Fruit fly (Drosophila melanogaster) whole organism, embryonic: Measurements from ENCODE around the gene Nrx-IV.

Experiments used
- Adf1 ChIP-seq: fragments of 200-800 bp; sonication (Bioruptor generic); IDR thresholded peaks from 2 replicates; pipeline ENCODE4 v1.3.6; 2022; ENCODE audit warnings: missing biosample characterization, missing genetic modification characterization
- CG10274 ChIP-seq: fragments of 200-800 bp; sonication (Bioruptor generic); optimal IDR thresholded peaks from 3 replicates; lab custom pipeline; 2017; ENCODE audit warnings: missing biosample characterization, mild to moderate bottlenecking, missing genetic modification characterization
- CG11085 ChIP-seq: fragments of 200-800 bp; sonication (Bioruptor generic); IDR thresholded peaks from 2 replicates; pipeline ENCODE4 v1.3.6; 2022; ENCODE audit warnings: missing biosample characterization, missing genetic modification characterization
- CG12299 ChIP-seq: fragments of 200-800 bp; sonication (Bioruptor generic); optimal IDR thresholded peaks from 2 replicates; lab custom pipeline; 2018; ENCODE audit warnings: missing biosample characterization, mild to moderate bottlenecking, missing genetic modification characterization
- CG12391 ChIP-seq: fragments of 200-800 bp; sonication (Bioruptor generic); optimal IDR thresholded peaks from 3 replicates; lab custom pipeline; 2018; ENCODE audit warnings: missing biosample characterization, mild to moderate bottlenecking, missing genetic modification characterization, moderate library complexity
- CG13424 ChIP-seq: fragments of 200-800 bp; sonication (Bioruptor generic); optimal IDR thresholded peaks from 2 replicates; lab custom pipeline; 2019; ENCODE audit warnings: missing biosample characterization, mild to moderate bottlenecking, missing genetic modification characterization, moderate library complexity
- CG15601 ChIP-seq: fragments of 200-800 bp; sonication (Bioruptor generic); optimal IDR thresholded peaks from 3 replicates; lab custom pipeline; 2019; ENCODE audit warnings: missing biosample characterization, mild to moderate bottlenecking, missing genetic modification characterization, moderate library complexity
- CG1792 ChIP-seq: fragments of 200-800 bp; sonication (Bioruptor generic); optimal IDR thresholded peaks from 2 replicates; lab custom pipeline; 2016; ENCODE audit warnings: missing biosample characterization, missing genetic modification characterization
- CG18619 ChIP-seq: fragments of 200-800 bp; sonication (Bioruptor generic); optimal IDR thresholded peaks from 3 replicates; lab custom pipeline; 2017; ENCODE audit warnings: missing biosample characterization, mild to moderate bottlenecking, missing genetic modification characterization
- CG30020 ChIP-seq: fragments of 200-800 bp; optimal IDR thresholded peaks from 2 replicates; lab custom pipeline; 2019; ENCODE audit warnings: missing biosample characterization, mild to moderate bottlenecking, missing genetic modification characterization, moderate library complexity
- CG32767 ChIP-seq: fragments of 200-800 bp; sonication (Bioruptor generic); IDR thresholded peaks from 2 replicates; pipeline ENCODE4 v1.3.6; 2022; ENCODE audit warnings: missing biosample characterization, missing genetic modification characterization
- CG33213 ChIP-seq: fragments of 200-800 bp; sonication (Bioruptor generic); optimal IDR thresholded peaks from 3 replicates; lab custom pipeline; 2016; ENCODE audit warnings: missing biosample characterization, missing genetic modification characterization
- CG34376 ChIP-seq: fragments of 200-800 bp; sonication (Bioruptor generic); optimal IDR thresholded peaks from 2 replicates; lab custom pipeline; 2018; ENCODE audit warnings: missing biosample characterization, mild to moderate bottlenecking, missing genetic modification characterization
- CG4854 ChIP-seq: fragments of 200-800 bp; sonication (Bioruptor generic); optimal IDR thresholded peaks from 2 replicates; lab custom pipeline; 2016; ENCODE audit warnings: missing biosample characterization, missing genetic modification characterization, inconsistent platforms
- CG8359 ChIP-seq: fragments of 200-800 bp; sonication (Bioruptor generic); optimal IDR thresholded peaks from 2 replicates; lab custom pipeline; 2017; ENCODE audit warnings: missing biosample characterization, mild to moderate bottlenecking, missing genetic modification characterization, borderline replicate concordance
- CG8924 ChIP-seq: fragments of 200-800 bp; optimal IDR thresholded peaks from 3 replicates; lab custom pipeline; 2019; ENCODE audit warnings: missing biosample characterization, mild to moderate bottlenecking, missing genetic modification characterization, moderate library complexity
- CG9932 ChIP-seq: fragments of 200-800 bp; sonication (Bioruptor generic); IDR thresholded peaks from 2 replicates; pipeline ENCODE4 v1.3.6; 2022; ENCODE audit warnings: missing biosample characterization, missing genetic modification characterization
- Camta ChIP-seq: fragments of 200-800 bp; sonication (Bioruptor generic); optimal IDR thresholded peaks from 2 replicates; lab custom pipeline; 2016; ENCODE audit warnings: missing biosample characterization, missing genetic modification characterization
- CrebB ChIP-seq: fragments of 200-800 bp; sonication (Bioruptor generic); optimal IDR thresholded peaks from 3 replicates; lab custom pipeline; 2018; ENCODE audit warnings: missing biosample characterization, mild to moderate bottlenecking, missing genetic modification characterization
- HLH54F ChIP-seq: fragments of 200-800 bp; sonication (Bioruptor generic); optimal IDR thresholded peaks from 3 replicates; lab custom pipeline; 2016; ENCODE audit warnings: missing biosample characterization, missing genetic modification characterization
- HmgD ChIP-seq: fragments of 200-800 bp; sonication (Bioruptor generic); optimal IDR thresholded peaks from 3 replicates; lab custom pipeline; 2016; ENCODE audit warnings: missing biosample characterization, missing genetic modification characterization
- HmgZ ChIP-seq: fragments of 200-800 bp; sonication (Bioruptor generic); optimal IDR thresholded peaks from 2 replicates; lab custom pipeline; 2018; ENCODE audit warnings: missing biosample characterization, mild to moderate bottlenecking, missing genetic modification characterization
- Kr ChIP-seq: fragments of 200-800 bp; sonication (Bioruptor generic); optimal IDR thresholded peaks from 2 replicates; lab custom pipeline; 2017; ENCODE audit warnings: missing biosample characterization, mild to moderate bottlenecking, missing genetic modification characterization
- Lhr ChIP-seq: fragments of 200-800 bp; sonication (Bioruptor generic); optimal IDR thresholded peaks from 3 replicates; lab custom pipeline; 2017; ENCODE audit warnings: mild to moderate bottlenecking, missing biosample characterization, missing genetic modification reagents, missing genetic modification characterization
- Med ChIP-seq: fragments of 200-800 bp; sonication (Bioruptor generic); peaks from one replicate; lab custom pipeline; 2016; ENCODE audit warnings: missing biosample characterization, missing genetic modification characterization, mild to moderate bottlenecking, inconsistent platforms, moderate library complexity
- PHDP ChIP-seq: fragments of 200-800 bp; sonication (Bioruptor generic); optimal IDR thresholded peaks from 3 replicates; lab custom pipeline; 2018; ENCODE audit warnings: missing biosample characterization, mild to moderate bottlenecking, missing genetic modification characterization, moderate library complexity
- Ptx1 ChIP-seq: fragments of 200-800 bp; sonication (Bioruptor generic); IDR thresholded peaks from 2 replicates; pipeline ENCODE4 v1.3.6; 2022; ENCODE audit warnings: missing biosample characterization, missing genetic modification characterization
- Six4 ChIP-seq: fragments of 200-800 bp; sonication (Bioruptor generic); optimal IDR thresholded peaks from 2 replicates; lab custom pipeline; 2016; ENCODE audit warnings: missing biosample characterization, missing genetic modification characterization
- Sry-δ ChIP-seq: fragments of 200-800 bp; sonication (Bioruptor generic); optimal IDR thresholded peaks from 2 replicates; lab custom pipeline; 2016; ENCODE audit warnings: missing biosample characterization, missing genetic modification characterization
- TFAM ChIP-seq: fragments of 200-800 bp; sonication (Bioruptor generic); optimal IDR thresholded peaks from 2 replicates; lab custom pipeline; 2017; ENCODE audit warnings: missing biosample characterization, missing genetic modification characterization, inconsistent platforms
- amos ChIP-seq: fragments of 200-800 bp; sonication (Bioruptor generic); IDR thresholded peaks from 2 replicates; pipeline ENCODE4 v1.3.6; 2022; ENCODE audit warnings: missing biosample characterization, missing genetic modification characterization; ENCODE audit not compliant: partially characterized antibody
- bsh ChIP-seq, 2 experiments: fragments of 200-800 bp; sonication (Bioruptor generic); optimal IDR thresholded peaks; 2 replicates each; lab custom pipeline; 2017 to 2018; ENCODE audit warnings: mild to moderate bottlenecking in 2 of 2, missing biosample characterization in 2 of 2, missing genetic modification characterization in 2 of 2, moderate library complexity in 1 of 2
- cad ChIP-seq: fragments of >200 bp; optimal IDR thresholded peaks from 2 replicates; lab custom pipeline; 2017; ENCODE audit warnings: missing biosample characterization, missing genetic modification characterization
- crc ChIP-seq: fragments of 200-800 bp; sonication (Bioruptor generic); optimal IDR thresholded peaks from 2 replicates; lab custom pipeline; 2016; ENCODE audit warnings: missing biosample characterization, missing genetic modification characterization
- dmrt11E ChIP-seq: fragments of 200-800 bp; sonication (Bioruptor generic); optimal IDR thresholded peaks from 3 replicates; lab custom pipeline; 2018; ENCODE audit warnings: missing biosample characterization, mild to moderate bottlenecking, missing genetic modification characterization, moderate library complexity
- dpn ChIP-seq, 2 experiments: fragments of 200-800 bp; sonication (Bioruptor generic); optimal IDR thresholded peaks; 3 replicates each; lab custom pipeline; 2016; ENCODE audit warnings: missing biosample characterization in 2 of 2, missing genetic modification characterization in 2 of 2
- en ChIP-seq: fragments of 200-800 bp; sonication (Bioruptor generic); optimal IDR thresholded peaks from 2 replicates; lab custom pipeline; 2016; ENCODE audit warnings: missing biosample characterization, missing genetic modification characterization
- ewg ChIP-seq: fragments of 200-800 bp; sonication (Bioruptor generic); optimal IDR thresholded peaks from 3 replicates; lab custom pipeline; 2017; ENCODE audit warnings: mild to moderate bottlenecking, missing biosample characterization, missing genetic modification reagents, missing genetic modification characterization
- gcm2 ChIP-seq: fragments of 200-800 bp; sonication (Bioruptor generic); optimal IDR thresholded peaks from 2 replicates; lab custom pipeline; 2016; ENCODE audit warnings: missing biosample characterization, missing genetic modification characterization
- hbn ChIP-seq: fragments of 200-800 bp; sonication (Bioruptor generic); IDR thresholded peaks from 2 replicates; pipeline ENCODE4 v1.3.6; 2022; ENCODE audit warnings: missing biosample characterization, missing genetic modification characterization; ENCODE audit not compliant: partially characterized antibody
- kni ChIP-seq: fragments of 200-800 bp; sonication (Bioruptor generic); optimal IDR thresholded peaks from 3 replicates; lab custom pipeline; 2017; ENCODE audit warnings: mild to moderate bottlenecking, missing biosample characterization, missing genetic modification reagents, missing genetic modification characterization
- lmd ChIP-seq: fragments of 200-800 bp; sonication (Bioruptor generic); IDR thresholded peaks from 2 replicates; pipeline ENCODE4 v1.3.6; 2022; ENCODE audit warnings: missing biosample characterization, missing genetic modification characterization
- lola ChIP-seq, 3 experiments: fragments of >200 bp in 2 of 3; fragments of 200-800 bp in 1 of 3; sonication (Bioruptor generic) in 1 of 3; optimal IDR thresholded peaks; 2 replicates each; lab custom pipeline; 2017 to 2019; ENCODE audit warnings: missing biosample characterization in 3 of 3, missing genetic modification characterization in 3 of 3, mild to moderate bottlenecking in 1 of 3, moderate library complexity in 1 of 3
- mam ChIP-seq: fragments of 200-800 bp; sonication (Bioruptor generic); optimal IDR thresholded peaks from 3 replicates; lab custom pipeline; 2016; ENCODE audit warnings: missing biosample characterization, missing genetic modification characterization
- odd ChIP-seq: fragments of 200-800 bp; sonication (Bioruptor generic); optimal IDR thresholded peaks from 2 replicates; lab custom pipeline; 2017; ENCODE audit warnings: missing biosample characterization, mild to moderate bottlenecking, missing genetic modification characterization
- scrt ChIP-seq: fragments of 200-800 bp; sonication (Bioruptor generic); optimal IDR thresholded peaks from 2 replicates; lab custom pipeline; 2018; ENCODE audit warnings: missing biosample characterization, mild to moderate bottlenecking, missing genetic modification characterization, moderate library complexity
- so ChIP-seq: fragments of 200-800 bp; sonication (Bioruptor generic); IDR thresholded peaks from 3 replicates; pipeline ENCODE4 v1.3.6; 2022; ENCODE audit warnings: missing biosample characterization, missing genetic modification characterization
- trem ChIP-seq: fragments of 200-800 bp; optimal IDR thresholded peaks from 3 replicates; lab custom pipeline; 2019; ENCODE audit warnings: missing biosample characterization, mild to moderate bottlenecking, missing genetic modification characterization, moderate library complexity
- ttk ChIP-seq: fragments of 200-800 bp; sonication (Bioruptor generic); IDR thresholded peaks from 2 replicates; pipeline ENCODE4 v2.1.2; 2022; ENCODE audit warnings: missing biosample characterization, missing genetic modification characterization
- z ChIP-seq: fragments of 200-800 bp; sonication (Bioruptor generic); IDR thresholded peaks from 3 replicates; pipeline ENCODE4 v1.3.6; 2022; ENCODE audit warnings: missing biosample characterization, missing genetic modification characterization
- zfh2 ChIP-seq: fragments of 200-800 bp; sonication (Bioruptor generic); optimal IDR thresholded peaks from 2 replicates; lab custom pipeline; 2016; ENCODE audit warnings: missing biosample characterization, missing genetic modification characterization

Gene Nrx-IV

dm6 chr3L:12124138-12124583, 22.2 kb upstream of the Nrx-IV start (continued):
- TF ChIP-seq Lhr (GFP tag; lab: Kevin White, UChicago) (no peak), CG15601 (tag; lab: Kevin White, UChicago) (peak; percentile 6), CG12391 (peak; percentile 14), CG18619 (no peak), kni (GFP tag; lab: Kevin White, UChicago) (peak; percentile 74), Ptx1 (peak; percentile 27; the same call in 1 of the 2 replicates), Med (GFP tag; lab: Kevin White, UChicago) (peak; percentile 84), CG4854 (GFP tag; lab: Kevin White, UChicago) (no peak), ttk (GFP tag; lab: Robert Waterston, UW) (peak; percentile 72; the same call in 1 of the 2 replicates), trem (tag; lab: Kevin White, UChicago) (peak; percentile 19), Adf1 (peak; percentile 73), CG9932 (GFP tag; lab: Robert Waterston, UW) (peak; percentile 32; the same call in 1 of the 2 replicates), CG8359 (GFP tag; lab: Kevin White, UChicago) (no peak), CG13424 (tag; lab: Kevin White, UChicago) (peak; percentile 29), Sry-δ (no peak), lola (GFP tag; optimal IDR thresholded peaks at IDR 0.05; lab: Kevin White, UChicago) (no peak), mam (no peak), bsh (GFP tag; optimal IDR thresholded peaks at IDR 0.05; lab: Kevin White, UChicago) (peak; percentile 2 to 4), en (GFP tag; lab: Kevin White, UChicago) (no peak), CG30020 (tag; lab: Kevin White, UChicago) (no peak), TFAM (no peak), so (GFP tag; lab: Robert Waterston, UW) (no peak), zfh2 (GFP tag; lab: Kevin White, UChicago) (no peak), Kr (no peak), hbn (GFP tag; lab: Robert Waterston, UW) (no peak), PHDP (tag; lab: Kevin White, UChicago) (no peak), scrt (GFP tag; lab: Kevin White, UChicago) (no peak), dpn (GFP tag; optimal IDR thresholded peaks at IDR 0.05; lab: Kevin White, UChicago) (no peak), CG10274 (GFP tag; lab: Kevin White, UChicago) (no peak), gcm2 (GFP tag; lab: Kevin White, UChicago) (no peak), crc (GFP tag; lab: Kevin White, UChicago) (no peak), CG8924 (tag; lab: Kevin White, UChicago) (peak; percentile 77), amos (GFP tag; lab: Robert Waterston, UW) (peak; percentile 23; the same call in 1 of the 2 replicates), CG34376 (GFP tag; lab: Kevin White, UChicago) (peak; percentile 49), CG33213 (no peak), HmgD (no peak), ewg (GFP tag; lab: Kevin White, UChicago) (peak; percentile 87), CG12299 (tag; lab: Kevin White, UChicago) (peak; percentile 27), z (GFP tag; lab: Robert Waterston, UW) (no peak), cad (GFP tag; lab: Kevin White, UChicago) (no peak), Six4 (GFP tag; lab: Kevin White, UChicago) (no peak), dmrt11E (tag; lab: Kevin White, UChicago) (no peak), HmgZ (tag; lab: Kevin White, UChicago) (peak; percentile 93), CrebB (peak; percentile 51), HLH54F (GFP tag; lab: Kevin White, UChicago) (no peak), CG1792 (GFP tag; lab: Kevin White, UChicago) (no peak), odd (GFP tag; lab: Kevin White, UChicago) (no peak), lmd (GFP tag; lab: Robert Waterston, UW) (peak; percentile 32; the same call in 1 of the 2 replicates), CG11085 (GFP tag; lab: Robert Waterston, UW) (no peak), Camta (GFP tag; lab: Kevin White, UChicago) (no peak), CG32767 (peak; percentile 86)
